Fruit fly (Drosophila melanogaster): ENCODE measurements around the gene Tdh.

Tdh gene

DNA sequence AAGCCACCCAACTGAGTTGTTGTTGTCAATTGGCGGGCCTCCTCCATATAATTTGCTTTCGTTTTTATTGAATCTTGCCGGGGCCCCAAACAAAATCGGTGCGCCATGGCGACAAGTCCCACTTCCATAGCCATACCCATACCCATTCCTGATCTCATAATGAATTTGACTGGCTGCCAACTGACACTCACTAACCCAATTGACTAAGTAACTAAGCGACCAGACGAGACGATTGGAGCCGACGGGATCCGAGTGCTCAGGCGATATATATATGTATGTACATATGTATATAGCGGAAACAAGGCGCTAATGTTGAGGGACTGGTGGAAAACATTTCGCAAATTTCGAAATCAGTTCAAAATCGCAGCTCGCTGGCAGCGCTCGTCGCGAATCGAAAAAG, at the start of gene Tdh:
Gene Tdh, plus strand, starts transcription at position 346 of the 400 bp plus-strand sequence.
- TF ChIP-seq Sin3A (optimal IDR thresholded peaks at IDR 0.05) (no peak), ttk (optimal IDR thresholded peaks at IDR 0.05) (no peak)

DNA sequence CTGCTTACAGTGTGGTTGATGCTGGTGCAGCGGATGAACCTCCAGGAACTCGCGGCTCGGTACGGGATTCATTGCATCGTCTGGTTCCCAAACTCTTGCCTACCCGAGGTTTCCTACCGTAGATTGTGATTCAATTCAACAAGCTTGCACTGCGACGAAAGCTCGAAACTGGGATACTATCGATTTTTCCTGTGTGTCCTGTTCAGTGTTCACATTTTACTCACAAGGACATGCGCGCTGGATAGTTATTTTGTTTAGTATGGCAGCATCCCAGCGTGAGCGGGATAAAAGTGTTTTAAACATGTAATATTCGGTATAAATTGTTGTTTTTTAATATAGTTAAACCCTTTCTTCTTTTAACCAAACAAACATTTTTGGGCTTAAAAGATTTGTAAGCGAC, 40.9 kb upstream of the Tdh start, which contains the start of gene CG5282:
Gene CG5282, minus strand, starts transcription at position 184 of the 400 bp plus-strand sequence.
- TF ChIP-seq h (optimal IDR thresholded peaks at IDR 0.05) (no peak), psq (optimal IDR thresholded peaks at IDR 0.05) (no peak), insv (optimal IDR thresholded peaks at IDR 0.05) (no peak), Myc (optimal IDR thresholded peaks at IDR 0.05) (no peak), ttk (optimal IDR thresholded peaks at IDR 0.05) (no peak), Sin3A (optimal IDR thresholded peaks at IDR 0.05) (no peak)

DNA sequence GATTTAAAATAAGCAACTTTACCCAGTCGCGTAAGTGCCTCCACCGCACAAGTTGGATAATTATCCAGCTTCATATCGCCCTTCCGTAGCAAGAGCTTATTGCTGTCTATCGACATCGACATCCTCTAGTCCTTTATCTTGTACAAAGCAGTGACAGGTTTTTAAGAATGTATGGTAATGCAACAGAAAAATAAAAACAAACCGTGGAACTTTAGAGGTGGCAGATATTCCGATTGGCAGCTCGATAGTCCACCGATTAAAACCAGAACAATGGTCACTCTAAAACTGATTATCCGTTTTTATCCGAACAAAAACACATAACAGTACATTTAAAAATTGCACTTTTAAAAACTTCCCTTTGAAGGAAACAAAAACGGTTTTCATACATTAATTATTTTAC, 39.3 kb upstream of the Tdh start, which contains the start of gene CG5274:
Gene CG5274, minus strand, starts transcription at position 218 of the 400 bp plus-strand sequence.
- TF ChIP-seq psq (optimal IDR thresholded peaks at IDR 0.05) (no peak), h (optimal IDR thresholded peaks at IDR 0.05) (no peak), Myc (optimal IDR thresholded peaks at IDR 0.05) (no peak), insv (optimal IDR thresholded peaks at IDR 0.05) (no peak), ttk (optimal IDR thresholded peaks at IDR 0.05) (no peak), Sin3A (optimal IDR thresholded peaks at IDR 0.05) (no peak)

DNA sequence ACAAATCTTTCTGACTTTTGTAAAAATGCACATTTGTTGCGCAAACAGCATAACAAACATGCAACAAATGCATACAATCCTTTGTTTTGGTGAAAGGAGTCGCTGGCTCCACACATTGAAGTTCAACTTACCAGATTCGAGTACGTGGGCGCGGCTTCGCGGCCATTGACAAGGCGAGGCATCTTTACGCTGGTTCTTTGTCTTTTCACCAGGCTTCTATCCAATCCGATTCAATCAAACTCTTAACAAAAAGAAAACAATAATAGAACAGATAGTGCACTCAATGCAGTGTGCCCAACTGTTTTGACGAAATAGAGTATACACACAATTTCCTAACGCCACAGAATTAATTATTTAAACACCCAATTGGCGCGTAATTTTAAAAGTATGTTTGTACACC, 36.6 kb upstream of the Tdh start, which contains the start of gene CG5262:
Gene CG5262, minus strand, starts transcription at position 294 of the 400 bp plus-strand sequence.
- TF ChIP-seq h (optimal IDR thresholded peaks at IDR 0.05) = no peak
- TF ChIP-seq Sin3A (optimal IDR thresholded peaks at IDR 0.05) = no peak
- no peak for TF ChIP-seq ttk (optimal IDR thresholded peaks at IDR 0.05)
- TF ChIP-seq insv (optimal IDR thresholded peaks at IDR 0.05) = no peak
- TF ChIP-seq Myc (optimal IDR thresholded peaks at IDR 0.05) = no peak
- TF ChIP-seq psq (optimal IDR thresholded peaks at IDR 0.05) = no peak

DNA sequence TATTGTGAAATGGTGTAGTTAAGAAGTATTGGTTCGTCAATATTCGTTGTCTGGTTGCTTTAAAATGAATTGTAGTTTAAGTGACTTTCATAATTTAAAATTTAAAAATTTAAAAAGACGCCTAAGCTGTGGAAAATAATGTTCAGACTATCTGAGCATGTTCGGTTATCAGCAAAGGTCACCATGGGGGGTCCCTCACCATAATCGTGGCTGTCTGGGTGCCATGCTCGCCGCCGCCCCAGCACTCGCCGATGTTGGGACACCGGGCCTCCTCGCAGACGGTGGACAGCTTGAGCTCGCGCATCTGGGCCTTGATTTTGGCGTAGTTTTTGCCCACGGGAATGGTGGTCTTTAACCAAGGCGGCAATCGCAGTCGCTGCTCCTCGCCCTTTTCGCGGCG, 35.1 kb upstream of the Tdh start:
- TF ChIP-seq insv (optimal IDR thresholded peaks at IDR 0.05) = no peak
- no peak for TF ChIP-seq ttk (optimal IDR thresholded peaks at IDR 0.05)
- TF ChIP-seq Sin3A (optimal IDR thresholded peaks at IDR 0.05) = no peak
- no peak for TF ChIP-seq psq (optimal IDR thresholded peaks at IDR 0.05)
- no peak for TF ChIP-seq h (optimal IDR thresholded peaks at IDR 0.05)
- no peak for TF ChIP-seq Myc (optimal IDR thresholded peaks at IDR 0.05)

DNA sequence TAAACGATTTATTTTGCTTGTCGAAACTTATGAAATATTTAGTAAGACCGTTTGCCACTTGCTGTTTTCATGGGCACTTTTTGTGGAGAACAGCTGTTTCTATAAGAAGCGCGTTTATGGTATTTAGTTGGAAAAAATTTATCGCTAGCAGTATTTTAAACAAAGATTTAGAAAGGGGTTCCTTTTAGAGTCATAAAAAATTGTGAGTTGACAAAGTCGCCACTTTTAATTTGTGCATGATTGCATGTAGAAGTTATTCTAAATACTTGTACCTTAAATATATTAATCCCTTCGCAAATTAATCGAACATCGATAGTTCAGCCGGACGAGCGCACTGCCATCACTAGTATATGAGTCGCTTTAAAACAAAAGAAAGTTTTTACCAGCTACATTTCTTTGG, 34.4 kb upstream of the Tdh start, which contains the start of the genes Las and Psn:
Gene Las, minus strand, starts transcription at position 65 of the 400 bp plus-strand sequence.
Gene Psn, plus strand, starts transcription at position 172 of the 400 bp plus-strand sequence.
- TF ChIP-seq Myc (optimal IDR thresholded peaks at IDR 0.05) = no peak
- no peak for TF ChIP-seq insv (optimal IDR thresholded peaks at IDR 0.05)
- TF ChIP-seq Sin3A (optimal IDR thresholded peaks at IDR 0.05) = no peak
- TF ChIP-seq ttk (optimal IDR thresholded peaks at IDR 0.05) = no peak
- no peak for TF ChIP-seq psq (optimal IDR thresholded peaks at IDR 0.05)
- no peak for TF ChIP-seq h (optimal IDR thresholded peaks at IDR 0.05)

DNA sequence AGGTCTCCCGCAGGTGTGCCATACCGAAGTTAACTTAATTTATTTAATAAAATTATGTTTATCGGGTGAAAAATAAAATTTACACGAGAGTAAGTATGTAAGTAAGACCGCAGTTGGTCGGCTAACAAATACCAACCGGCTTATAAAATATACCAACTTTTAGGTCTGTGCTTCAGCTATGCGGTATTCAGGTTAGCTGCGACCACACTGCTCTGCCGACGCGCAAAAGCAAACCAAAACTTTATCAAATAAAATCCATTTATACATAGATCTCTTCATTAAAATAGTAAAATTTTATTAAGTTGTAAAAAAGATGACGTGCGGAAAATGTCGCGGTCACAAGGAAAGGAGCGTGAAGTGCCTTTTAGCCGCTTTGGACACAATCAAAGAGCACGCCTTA, 30.7 kb upstream of the Tdh start, which contains the start of the genes mRpL15 and CtIP:
Gene mRpL15, minus strand, starts transcription at position 141 of the 400 bp plus-strand sequence.
Gene CtIP, plus strand, starts transcription at position 182 of the 400 bp plus-strand sequence.
- TF ChIP-seq psq (optimal IDR thresholded peaks at IDR 0.05) = no peak

DNA sequence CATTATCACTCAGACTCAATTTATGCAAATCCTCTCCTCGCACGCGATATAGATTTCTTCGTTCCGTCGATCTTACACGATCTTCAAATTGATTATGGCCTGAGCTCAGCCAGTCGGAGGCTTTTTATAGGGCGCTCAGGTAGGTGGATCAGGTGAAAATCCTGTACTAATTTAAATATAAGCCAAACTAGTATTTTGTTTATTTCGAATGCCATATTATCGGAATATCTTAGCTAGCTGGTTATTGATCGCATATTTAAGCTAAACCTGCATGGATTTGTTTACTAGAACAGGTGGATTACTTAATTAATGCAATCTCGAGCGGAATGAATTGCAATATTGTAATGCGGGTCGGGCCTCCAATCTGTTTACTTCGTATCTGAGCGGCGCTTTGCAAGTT, 27.0 kb upstream of the Tdh start, which contains the start of gene Hpd:
Gene Hpd, minus strand, starts transcription at position 101 of the 400 bp plus-strand sequence.
- TF ChIP-seq ttk (optimal IDR thresholded peaks at IDR 0.05) (no peak), h (optimal IDR thresholded peaks at IDR 0.05) (no peak), insv (optimal IDR thresholded peaks at IDR 0.05) (no peak), Myc (optimal IDR thresholded peaks at IDR 0.05) (no peak), Sin3A (optimal IDR thresholded peaks at IDR 0.05) (no peak)

DNA sequence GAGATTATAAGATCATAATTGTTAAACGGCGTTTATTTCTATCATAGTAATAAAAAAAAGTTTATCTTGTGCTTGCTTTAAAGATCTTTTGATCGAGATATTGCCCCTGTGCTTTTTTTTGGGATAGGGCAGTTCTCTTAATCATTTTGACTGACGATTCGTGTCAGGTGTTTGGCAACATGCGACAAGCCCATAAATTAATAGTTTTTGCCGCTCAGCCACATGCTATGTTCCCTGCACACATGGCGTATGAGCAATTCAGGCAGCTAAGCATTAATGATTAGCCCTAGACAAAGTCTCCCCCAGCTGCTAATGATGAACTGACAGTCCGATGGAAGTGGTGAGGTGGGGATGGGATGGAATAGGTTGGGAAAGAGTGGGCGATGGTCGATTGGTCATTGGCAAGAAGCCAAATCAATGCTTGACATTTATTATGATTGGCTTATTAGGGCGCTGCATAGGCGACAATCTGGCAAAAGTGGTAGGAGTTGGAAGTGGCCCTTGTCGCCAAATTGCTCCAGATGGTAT, 25.8 kb upstream of the Tdh start:
- TF ChIP-seq ttk (optimal IDR thresholded peaks at IDR 0.05) (no peak), psq (optimal IDR thresholded peaks at IDR 0.05) (no peak), h (optimal IDR thresholded peaks at IDR 0.05) (no peak), Sin3A (optimal IDR thresholded peaks at IDR 0.05) (no peak), Myc (optimal IDR thresholded peaks at IDR 0.05) (no peak), insv (optimal IDR thresholded peaks at IDR 0.05) (no peak)

DNA sequence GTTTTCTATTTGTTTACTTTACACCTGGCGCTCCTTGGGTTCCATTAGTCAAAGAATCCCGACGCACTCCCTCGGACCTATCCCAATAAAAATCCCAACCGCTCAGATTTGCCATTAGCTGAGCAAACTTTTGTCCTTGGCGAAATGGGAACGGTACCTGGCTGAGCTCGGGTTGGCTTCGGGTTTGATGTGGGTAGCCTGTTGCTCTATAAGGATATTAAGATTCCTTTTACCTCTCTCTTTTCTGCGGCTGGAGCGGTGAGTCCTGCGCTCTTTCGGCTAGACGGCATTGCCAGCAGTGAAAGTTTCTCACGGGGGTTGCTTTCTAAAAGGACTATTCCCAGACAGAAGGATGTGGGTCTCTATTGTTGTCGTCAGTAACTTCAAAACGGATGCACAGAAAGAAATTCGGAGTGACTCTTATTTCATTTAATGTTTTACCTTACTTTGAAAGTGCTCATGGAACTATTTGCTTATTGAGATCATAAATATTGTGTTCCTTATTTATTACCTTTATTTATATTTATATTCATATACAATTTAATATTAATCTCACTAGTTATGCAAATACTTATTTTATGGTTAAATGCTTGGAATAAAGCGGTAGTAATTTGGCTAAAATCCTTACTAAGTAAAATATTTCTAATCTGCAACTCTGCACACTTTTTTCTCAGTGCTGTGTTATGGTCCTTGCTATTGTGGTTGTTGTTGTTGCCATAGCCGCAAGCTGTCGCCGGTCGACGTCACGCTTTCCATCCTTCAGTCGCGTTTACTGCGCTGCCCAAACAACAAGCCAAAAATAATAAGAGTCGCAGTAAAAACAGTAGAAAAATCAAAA, 24.9 kb upstream of the Tdh start, which contains the start of gene CG5910:
Gene CG5910, plus strand, starts transcription at position 788 of the 838 bp plus-strand sequence.
- TF ChIP-seq h (optimal IDR thresholded peaks at IDR 0.05) (no peak), psq (optimal IDR thresholded peaks at IDR 0.05) (no peak), insv (optimal IDR thresholded peaks at IDR 0.05) (no peak)

DNA sequence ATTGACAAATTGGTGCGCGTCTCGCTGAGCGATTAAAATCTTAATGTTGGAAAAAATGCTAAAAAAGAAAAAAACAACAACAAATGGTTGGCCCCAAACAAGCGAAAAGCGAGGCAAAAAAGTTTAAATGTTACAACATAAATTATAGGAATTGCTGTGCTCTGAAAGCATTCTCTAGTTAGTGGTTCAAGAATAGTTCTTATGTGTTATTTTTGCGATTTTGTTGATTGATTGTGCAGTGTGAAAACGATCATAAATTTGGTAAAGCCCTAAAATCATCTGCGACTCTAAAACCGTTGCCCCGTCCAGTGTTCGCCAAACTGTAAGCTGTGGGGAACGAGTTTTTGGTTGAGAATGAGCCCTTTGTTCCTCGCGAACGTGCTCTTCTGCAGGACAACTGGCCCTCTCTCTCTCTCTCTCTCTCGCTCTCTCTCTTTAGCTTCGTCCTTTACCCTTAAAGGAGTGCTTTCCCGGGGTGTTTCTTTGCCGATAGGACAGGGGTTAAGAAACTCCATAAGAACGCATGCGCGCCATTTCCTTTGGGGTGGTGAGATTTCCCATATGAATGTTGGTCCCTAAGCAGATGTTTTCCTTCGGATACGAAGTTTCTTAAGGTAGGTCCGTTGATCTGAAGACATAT, 23.9 kb upstream of the Tdh start:
- TF ChIP-seq Myc (optimal IDR thresholded peaks at IDR 0.05) (no peak), psq (optimal IDR thresholded peaks at IDR 0.05) (no peak), insv (optimal IDR thresholded peaks at IDR 0.05) (no peak), h (optimal IDR thresholded peaks at IDR 0.05) (no peak), Sin3A (optimal IDR thresholded peaks at IDR 0.05) (no peak), ttk (optimal IDR thresholded peaks at IDR 0.05) (no peak)

All from Kc167 (cell line).